Worm (Caenorhabditis elegans) whole organism, L1 larva: ENCODE measurements around the gene F52C6.4.

Source experiments
- C04F5.9 ChIP-seq: sonication (generic microtip); optimal IDR thresholded peaks from 2 replicates; lab custom pipeline; 2016; ENCODE audit warnings: missing genetic modification characterization, missing compliant biosample characterization
- C16A3.4 ChIP-seq: fragments of 150-350 bp; optimal IDR thresholded peaks from 2 replicates; lab custom pipeline; 2014; ENCODE audit warnings: missing biosample characterization, missing genetic modification characterization
- Y116A8C.19 ChIP-seq: sonication (generic microtip); optimal IDR thresholded peaks from 2 replicates; lab custom pipeline; 2016; ENCODE audit warnings: missing compliant biosample characterization, missing genetic modification characterization, borderline replicate concordance
- ceh-63 ChIP-seq: fragments of 200-800 bp; sonication (Bioruptor generic); optimal IDR thresholded peaks from 2 replicates; lab custom pipeline; 2018; ENCODE audit warnings: mild to moderate bottlenecking, missing genetic modification characterization, missing compliant biosample characterization
- ceh-90 ChIP-seq: sonication (generic microtip); optimal IDR thresholded peaks from 2 replicates; lab custom pipeline; 2016; ENCODE audit warnings: missing genetic modification characterization, missing compliant biosample characterization
- dsc-1 ChIP-seq: sonication (generic microtip); optimal IDR thresholded peaks from 2 replicates; lab custom pipeline; 2016; ENCODE audit warnings: mild to moderate bottlenecking, missing genetic modification characterization, missing compliant biosample characterization
- efl-1 ChIP-seq, 4 experiments: fragments of 150-350 bp; optimal IDR thresholded peaks in 3 of 4; peaks in 1 of 4; 1 replicate in 1 of 4; 2 replicates in 3 of 4; lab custom pipeline; 2014; ENCODE audit warnings: missing biosample characterization in 2 of 4, missing genetic modification characterization in 2 of 4, missing genetic modification reagents in 2 of 4
- egl-27 ChIP-seq, 2 experiments: fragments of 150-350 bp in 1 of 2; sonication (generic microtip); optimal IDR thresholded peaks; 3 replicates each; lab custom pipeline; 2017 to 2018; ENCODE audit warnings: missing biosample characterization in 2 of 2, missing genetic modification characterization in 2 of 2, missing genetic modification reagents in 2 of 2
- elt-3 ChIP-seq, 6 experiments: fragments of 150-350 bp in 1 of 6; sonication (generic microtip); optimal IDR thresholded peaks; 2 replicates each; lab custom pipeline; 2017 to 2018; ENCODE audit warnings: missing biosample characterization in 6 of 6, missing genetic modification characterization in 6 of 6, inconsistent platforms in 1 of 6
- ets-5 ChIP-seq: fragments of 200-800 bp; sonication (Bioruptor generic); IDR thresholded peaks from 2 replicates; pipeline ENCODE4 v1.3.6; 2022; ENCODE audit warnings: missing genetic modification characterization, missing compliant biosample characterization
- fkh-4 ChIP-seq: sonication (generic microtip); optimal IDR thresholded peaks from 2 replicates; lab custom pipeline; 2016; ENCODE audit warnings: missing compliant biosample characterization, missing genetic modification characterization, borderline replicate concordance
- hlh-17 ChIP-seq: fragments of 200-800 bp; sonication (Bioruptor generic); optimal IDR thresholded peaks from 2 replicates; lab custom pipeline; 2018; ENCODE audit warnings: missing genetic modification characterization, mild to moderate bottlenecking, missing compliant biosample characterization, moderate library complexity, borderline replicate concordance
- isw-1 ChIP-seq: fragments of 200-800 bp; sonication (Bioruptor generic); IDR thresholded peaks from 2 replicates; pipeline ENCODE4 v1.3.6; 2022; ENCODE audit warnings: missing genetic modification characterization, missing compliant biosample characterization
- jun-1 ChIP-seq: fragments of 150-350 bp; optimal IDR thresholded peaks from 2 replicates; lab custom pipeline; 2014; ENCODE audit warnings: missing biosample characterization, missing genetic modification reagents, missing genetic modification characterization
- lin-13 ChIP-seq: fragments of 150-350 bp; optimal IDR thresholded peaks from 2 replicates; lab custom pipeline; 2014; ENCODE audit warnings: missing biosample characterization, missing genetic modification reagents, missing genetic modification characterization
- lin-39 ChIP-seq: fragments of 150-350 bp; optimal IDR thresholded peaks from 2 replicates; lab custom pipeline; 2014; ENCODE audit warnings: missing biosample characterization, missing genetic modification reagents, missing genetic modification characterization
- lsy-2 ChIP-seq, 2 experiments: fragments of 150-350 bp; optimal IDR thresholded peaks; 2 replicates each; lab custom pipeline; 2014; ENCODE audit warnings: missing biosample characterization in 2 of 2, missing genetic modification characterization in 2 of 2
- mab-9 ChIP-seq: fragments of 200-800 bp; sonication (Bioruptor generic); IDR thresholded peaks from 2 replicates; pipeline ENCODE4 v1.3.6; 2022; ENCODE audit warnings: missing genetic modification reagents, missing genetic modification characterization, missing compliant biosample characterization
- mep-1 ChIP-seq: fragments of 150-350 bp; optimal IDR thresholded peaks from 2 replicates; lab custom pipeline; 2014; ENCODE audit warnings: missing biosample characterization, missing genetic modification characterization
- nhr-11 ChIP-seq: fragments of 150-350 bp; optimal IDR thresholded peaks from 2 replicates; lab custom pipeline; 2014; ENCODE audit warnings: missing biosample characterization, missing genetic modification characterization
- nhr-12 ChIP-seq: sonication (generic microtip); optimal IDR thresholded peaks from 2 replicates; lab custom pipeline; 2017; ENCODE audit warnings: missing biosample characterization, missing genetic modification characterization
- nhr-237 ChIP-seq: fragments of 150-350 bp; optimal IDR thresholded peaks from 2 replicates; lab custom pipeline; 2014; ENCODE audit warnings: missing biosample characterization, missing genetic modification characterization
- nhr-71 ChIP-seq: sonication (generic microtip); optimal IDR thresholded peaks from 2 replicates; lab custom pipeline; 2016; ENCODE audit warnings: mild to moderate bottlenecking, missing genetic modification characterization, moderate library complexity, missing compliant biosample characterization
- nhr-77 ChIP-seq: fragments of 150-350 bp; optimal IDR thresholded peaks from 2 replicates; lab custom pipeline; 2014; ENCODE audit warnings: missing biosample characterization, missing genetic modification characterization
- nhr-85 ChIP-seq: sonication (generic microtip); peaks from one replicate; lab custom pipeline; 2016; ENCODE audit warnings: missing genetic modification characterization, inconsistent platforms, missing compliant biosample characterization
- nhr-90 ChIP-seq: sonication (generic microtip); optimal IDR thresholded peaks from 2 replicates; lab custom pipeline; 2016; ENCODE audit warnings: mild to moderate bottlenecking, missing genetic modification characterization, missing compliant biosample characterization; ENCODE audit not compliant: poor library complexity
- pax-3 ChIP-seq: fragments of 200-800 bp; sonication (Bioruptor generic); optimal IDR thresholded peaks from 2 replicates; lab custom pipeline; 2018; ENCODE audit warnings: mild to moderate bottlenecking, missing genetic modification characterization, moderate library complexity, missing compliant biosample characterization
- pqm-1 ChIP-seq: sonication (generic microtip); optimal IDR thresholded peaks from 3 replicates; lab custom pipeline; 2017; ENCODE audit warnings: missing biosample characterization, missing genetic modification characterization
- skn-1 ChIP-seq: fragments of 150-350 bp; optimal IDR thresholded peaks from 2 replicates; lab custom pipeline; 2014; ENCODE audit warnings: missing biosample characterization, missing genetic modification characterization
- snpc-4 ChIP-seq: fragments of 150-350 bp; optimal IDR thresholded peaks from 2 replicates; lab custom pipeline; 2014; ENCODE audit warnings: missing biosample characterization, missing genetic modification characterization
- sptf-1 ChIP-seq: fragments of 150-350 bp; optimal IDR thresholded peaks from 2 replicates; lab custom pipeline; 2014; ENCODE audit warnings: missing biosample characterization, missing genetic modification characterization
- sup-37 ChIP-seq: fragments of 200-800 bp; sonication (Bioruptor generic); optimal IDR thresholded peaks from 2 replicates; lab custom pipeline; 2018; ENCODE audit warnings: mild to moderate bottlenecking, missing genetic modification characterization, missing compliant biosample characterization
- xbp-1 ChIP-seq: sonication (generic microtip); optimal IDR thresholded peaks from 2 replicates; lab custom pipeline; 2016; ENCODE audit warnings: missing genetic modification characterization, missing compliant biosample characterization
- zag-1 ChIP-seq: fragments of 150-350 bp; optimal IDR thresholded peaks from 2 replicates; lab custom pipeline; 2014; ENCODE audit warnings: missing biosample characterization, missing genetic modification characterization
- zip-4 ChIP-seq: fragments of 200-800 bp; sonication (Bioruptor generic); optimal IDR thresholded peaks from 2 replicates; lab custom pipeline; 2018; ENCODE audit warnings: mild to moderate bottlenecking, missing genetic modification characterization, moderate library complexity, missing compliant biosample characterization

Gene F52C6.4

ce11 chrII:1922665-1923187 is at the start of gene F52C6.4, which contains the start of gene bath-2:
Gene F52C6.4 (plus strand): TSS chrII:1923137.
Gene bath-2 (minus strand): TSS chrII:1922765.
- TF ChIP-seq nhr-85 (tag; lab: Kevin White, UChicago) (no peak), zip-4 (GFP tag; lab: Kevin White, UChicago) (no peak), elt-3 (tag; optimal IDR thresholded peaks at IDR 0.05; lab: Kevin White, UChicago) (no peak), lin-39 (tag; lab: Kevin White, UChicago) (no peak), dsc-1 (tag; lab: Kevin White, UChicago) (no peak), nhr-12 (tag; lab: Kevin White, UChicago) (no peak), lsy-2 (tag; optimal IDR thresholded peaks at IDR 0.05; lab: Kevin White, UChicago) (no peak), egl-27 (tag; optimal IDR thresholded peaks at IDR 0.05; lab: Kevin White, UChicago) (no peak), fkh-4 (tag; lab: Kevin White, UChicago) (no peak), nhr-237 (tag; lab: Kevin White, UChicago) (no peak), C16A3.4 (no peak)

- TF ChIP-seq ceh-90 (tag; lab: Kevin White, UChicago) = no peak
- no peak for TF ChIP-seq fkh-4 (tag; lab: Kevin White, UChicago)
- TF ChIP-seq lin-13 (GFP tag; lab: Kevin White, UChicago) = no peak
- TF ChIP-seq mep-1 (tag; lab: Kevin White, UChicago) = no peak
- no peak for TF ChIP-seq pax-3 (tag; lab: Kevin White, UChicago)
- TF ChIP-seq sptf-1 (tag; lab: Kevin White, UChicago) = no peak
- TF ChIP-seq isw-1 (GFP tag; lab: Robert Waterston, UW) = no peak
- no peak for TF ChIP-seq efl-1 (optimal IDR thresholded peaks at IDR 0.05; lab: Kevin White, UChicago)
- TF ChIP-seq efl-1 (GFP tag; optimal IDR thresholded peaks at IDR 0.05 in 1 of 2; lab: Kevin White, UChicago) = no peak
- no peak for TF ChIP-seq xbp-1 (tag; lab: Kevin White, UChicago)
- TF ChIP-seq ceh-63 = no peak
- no peak for TF ChIP-seq Y116A8C.19 (tag; lab: Kevin White, UChicago)
- no peak for TF ChIP-seq nhr-77 (tag; lab: Kevin White, UChicago)
- no peak for TF ChIP-seq skn-1
- no peak for TF ChIP-seq sup-37
- no peak for TF ChIP-seq nhr-90 (tag; lab: Kevin White, UChicago)
- TF ChIP-seq C04F5.9 (tag; lab: Kevin White, UChicago) = no peak
- TF ChIP-seq, all 84 proteins: peak for 0
Observed at ce11 chrII:1875658-1876057, 47.3 kb upstream of the F52C6.4 start, which contains the start of gene math-13. Gene math-13 (plus strand): TSS chrII:1875958.

- no peak for TF ChIP-seq nhr-71 (tag; lab: Kevin White, UChicago)
- TF ChIP-seq pqm-1 (tag; lab: Kevin White, UChicago) = no peak
- TF ChIP-seq snpc-4 = no peak
- TF ChIP-seq jun-1 (tag; lab: Kevin White, UChicago) = no peak
- no peak for TF ChIP-seq zag-1 (tag; lab: Kevin White, UChicago)
- no peak for TF ChIP-seq mab-9 (GFP tag; lab: Robert Waterston, UW)
- no peak for TF ChIP-seq nhr-11
- no peak for TF ChIP-seq hlh-17
- no peak for TF ChIP-seq Y116A8C.19 (tag; lab: Kevin White, UChicago)
Observed at ce11 chrII:1878663-1879062, 44.3 kb upstream of the F52C6.4 start, which contains the start of gene math-16. Gene math-16 (minus strand): TSS chrII:1878763.

- TF ChIP-seq ets-5 (GFP tag; lab: Robert Waterston, UW) = no peak
Observed at ce11 chrII:1882705-1883104, 40.2 kb upstream of the F52C6.4 start, which contains the start of gene math-5. Gene math-5 (minus strand): TSS chrII:1882805.
